Worm (Caenorhabditis elegans) whole organism, early embryonic: Measurements from ENCODE around the gene nstp-1.

Experiments used
- B0310.2 ChIP-seq: sonication (generic microtip); optimal IDR thresholded peaks from 2 replicates; lab custom pipeline; 2016; ENCODE audit warnings: mild to moderate bottlenecking, missing genetic modification characterization, missing compliant biosample characterization
- F13C5.2 ChIP-seq: sonication (generic microtip); optimal IDR thresholded peaks from 2 replicates; lab custom pipeline; 2017; ENCODE audit warnings: mild to moderate bottlenecking, missing genetic modification characterization, inconsistent platforms, missing compliant biosample characterization
- aly-1 ChIP-seq: sonication (generic microtip); optimal IDR thresholded peaks from 2 replicates; lab custom pipeline; 2016; ENCODE audit warnings: missing genetic modification characterization, missing compliant biosample characterization
- ama-1 ChIP-seq: fragments of 150-350 bp; optimal IDR thresholded peaks from 2 replicates; lab custom pipeline; 2014
- ceh-13 ChIP-seq: fragments of 200-800 bp; sonication (Bioruptor generic); optimal IDR thresholded peaks from 2 replicates; lab custom pipeline; 2018; ENCODE audit warnings: mild to moderate bottlenecking, missing genetic modification characterization, missing compliant biosample characterization
- ceh-36 ChIP-seq: sonication (generic microtip); optimal IDR thresholded peaks from 2 replicates; lab custom pipeline; 2016; ENCODE audit warnings: missing genetic modification characterization, inconsistent platforms, missing compliant biosample characterization
- ets-7 ChIP-seq: sonication (generic microtip); optimal IDR thresholded peaks from 2 replicates; lab custom pipeline; 2016; ENCODE audit warnings: missing genotype, missing genetic modification characterization, missing compliant biosample characterization
- flt-1 ChIP-seq: fragments of 200-800 bp; sonication (Bioruptor generic); IDR thresholded peaks from 2 replicates; pipeline ENCODE4 v1.3.6; 2022; ENCODE audit warnings: missing genetic modification characterization, missing compliant biosample characterization
- hmbx-1 ChIP-seq: sonication (generic microtip); optimal IDR thresholded peaks from 2 replicates; lab custom pipeline; 2016; ENCODE audit warnings: mild to moderate bottlenecking, missing genetic modification characterization, missing compliant biosample characterization
- hmg-4 ChIP-seq: fragments of 200-800 bp; sonication (Bioruptor generic); optimal IDR thresholded peaks from 2 replicates; lab custom pipeline; 2018; ENCODE audit warnings: mild to moderate bottlenecking, missing genetic modification characterization, missing compliant biosample characterization
- hnd-1 ChIP-seq: sonication (generic microtip); optimal IDR thresholded peaks from 2 replicates; lab custom pipeline; 2016; ENCODE audit warnings: missing genetic modification characterization, missing compliant biosample characterization
- pes-1 ChIP-seq: fragments of 200-800 bp; sonication (Bioruptor generic); IDR thresholded peaks from 2 replicates; pipeline ENCODE4 v1.3.6; 2022; ENCODE audit warnings: missing genetic modification reagents, missing genetic modification characterization, missing compliant biosample characterization
- scrt-1 ChIP-seq: fragments of 200-800 bp; sonication (Bioruptor generic); IDR thresholded peaks from 2 replicates; pipeline ENCODE4 v1.3.6; 2022; ENCODE audit warnings: missing genetic modification characterization, missing compliant biosample characterization
- sea-1 ChIP-seq: fragments of 200-800 bp; sonication (Bioruptor generic); conservative IDR thresholded peaks from 2 replicates; pipeline ENCODE4 v1.3.6; 2022; ENCODE audit warnings: missing genetic modification characterization, missing compliant biosample characterization
- tbx-11 ChIP-seq: fragments of 200-800 bp; sonication (Bioruptor generic); IDR thresholded peaks from 2 replicates; pipeline ENCODE4 v1.3.6; 2022; ENCODE audit warnings: missing genetic modification characterization, missing compliant biosample characterization
- tbx-37 ChIP-seq: fragments of 200-800 bp; sonication (Bioruptor generic); conservative IDR thresholded peaks from 2 replicates; pipeline ENCODE4 v1.3.6; 2022; ENCODE audit warnings: missing genetic modification reagents, missing genetic modification characterization, missing compliant biosample characterization
- tra-4 ChIP-seq: sonication (generic microtip); optimal IDR thresholded peaks from 2 replicates; lab custom pipeline; 2017; ENCODE audit warnings: missing genetic modification characterization, missing compliant biosample characterization

The nstp-1 gene

DNA sequence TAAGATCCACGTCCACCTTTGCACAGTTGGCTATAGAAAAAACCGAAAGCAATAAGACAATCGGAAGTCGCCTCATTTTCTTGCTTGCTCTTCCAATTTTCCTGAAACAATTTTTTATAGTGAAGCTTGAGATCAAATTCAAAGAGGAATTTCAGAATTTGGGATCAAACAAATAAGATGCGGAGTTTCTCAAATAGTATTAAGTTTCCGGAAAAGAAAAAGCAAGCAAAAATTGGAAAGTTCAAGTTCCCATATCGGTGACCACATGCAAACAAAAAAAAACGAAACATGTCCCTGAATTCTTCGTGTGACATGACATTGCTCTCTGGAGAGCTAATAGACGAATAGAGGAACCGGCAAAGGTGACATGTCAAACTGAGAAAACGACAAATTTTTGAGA lies 20.6 kb downstream of the nstp-1 start, which contains the start of gene unc-129:
Gene unc-129, minus strand, starts transcription at position 101 of the 400 bp plus-strand sequence.
- TF ChIP-seq hmbx-1 (tag; lab: Kevin White, UChicago) (no peak), B0310.2 (tag; lab: Kevin White, UChicago) (no peak), ets-7 (no peak), scrt-1 (GFP tag; lab: Robert Waterston, UW) (no peak), tbx-37 (GFP tag; lab: Robert Waterston, UW) (no peak), ama-1 (lab: Kevin White, UChicago) (no peak), hnd-1 (tag; lab: Kevin White, UChicago) (no peak), tbx-11 (GFP tag; lab: Robert Waterston, UW) (no peak), ceh-13 (no peak), sea-1 (no peak), flt-1 (GFP tag; lab: Robert Waterston, UW) (no peak), hmg-4 (GFP tag; lab: Kevin White, UChicago) (no peak), ceh-36 (tag; lab: Kevin White, UChicago) (no peak), tra-4 (no peak), F13C5.2 (tag; lab: Kevin White, UChicago) (no peak), pes-1 (GFP tag; lab: Robert Waterston, UW) (no peak), aly-1 (tag; lab: Kevin White, UChicago) (no peak)

DNA sequence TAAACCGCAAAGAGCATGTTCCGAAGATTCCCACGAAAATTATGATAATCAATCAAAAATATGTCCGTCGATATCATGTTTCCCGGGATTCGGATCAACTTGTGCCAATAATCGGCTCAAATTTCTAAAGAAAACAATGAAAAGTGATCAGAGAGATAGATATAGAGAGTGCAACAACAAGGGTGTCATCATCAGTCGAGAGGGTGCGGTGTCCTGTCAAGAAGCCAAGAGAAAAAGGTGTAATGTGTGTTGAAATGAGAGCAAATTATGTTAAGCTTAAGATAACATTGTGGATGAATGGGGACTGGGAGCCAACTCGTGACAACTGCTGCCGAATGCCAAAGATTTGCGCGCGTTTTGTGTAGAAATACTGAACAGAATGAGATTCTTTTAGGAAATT lies 23.3 kb downstream of the nstp-1 start:
- no peak for TF ChIP-seq hmg-4 (GFP tag; lab: Kevin White, UChicago)
- TF ChIP-seq ets-7, result no peak
- no peak for TF ChIP-seq ama-1 (lab: Kevin White, UChicago)
- TF ChIP-seq B0310.2 (tag; lab: Kevin White, UChicago), result no peak
- TF ChIP-seq ceh-13, result no peak
- TF ChIP-seq ceh-36 (tag; lab: Kevin White, UChicago), result no peak
- TF ChIP-seq aly-1 (tag; lab: Kevin White, UChicago), result no peak
- TF ChIP-seq hmbx-1 (tag; lab: Kevin White, UChicago), result no peak
- no peak for TF ChIP-seq tbx-11 (GFP tag; lab: Robert Waterston, UW)
- TF ChIP-seq flt-1 (GFP tag; lab: Robert Waterston, UW), result no peak
- no peak for TF ChIP-seq tbx-37 (GFP tag; lab: Robert Waterston, UW)
- no peak for TF ChIP-seq scrt-1 (GFP tag; lab: Robert Waterston, UW)
- TF ChIP-seq hnd-1 (tag; lab: Kevin White, UChicago), result no peak
- no peak for TF ChIP-seq pes-1 (GFP tag; lab: Robert Waterston, UW)

DNA sequence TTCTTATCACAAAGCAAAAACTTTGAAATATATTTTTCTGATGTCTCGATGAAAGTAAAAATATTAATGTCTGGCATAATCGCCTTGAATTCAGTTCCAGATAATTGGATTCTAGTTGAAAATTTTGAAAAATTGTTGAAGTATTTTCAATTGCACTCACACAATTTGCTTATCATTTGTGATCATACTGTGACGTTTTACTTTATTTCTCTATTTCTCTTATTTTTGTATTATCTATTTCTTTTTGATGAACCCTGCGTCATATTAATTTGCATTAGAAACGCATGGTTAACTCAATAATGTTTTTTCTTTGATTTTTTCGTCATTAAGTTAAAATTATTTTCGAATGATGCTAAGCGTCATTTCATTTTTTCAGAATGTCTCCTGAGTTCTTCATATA lies 25.6 kb downstream of the nstp-1 start, which contains the start of gene C53D6.11:
Gene C53D6.11, plus strand, starts transcription at position 328 of the 400 bp plus-strand sequence.
- TF ChIP-seq F13C5.2 (tag; lab: Kevin White, UChicago) (no peak), aly-1 (tag; lab: Kevin White, UChicago) (no peak)

DNA sequence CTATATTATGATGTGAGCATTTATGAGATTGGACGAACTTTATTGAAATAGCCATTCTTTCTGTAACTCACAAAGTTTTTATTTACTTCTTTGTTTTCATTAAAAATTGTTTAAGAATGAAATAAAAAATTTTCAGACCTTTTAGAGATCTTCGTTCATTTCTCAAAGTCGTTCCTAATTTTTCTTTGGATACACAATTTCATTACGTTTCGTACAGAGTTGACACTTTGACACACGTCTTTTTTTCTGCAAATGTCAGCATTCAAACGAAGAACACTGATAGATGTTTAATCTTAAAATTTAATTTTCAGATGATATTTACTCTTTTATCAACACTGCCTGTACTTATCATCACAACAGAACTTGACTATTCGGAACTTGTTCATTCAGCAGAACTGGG lies 31.8 kb downstream of the nstp-1 start, which contains the start of gene acc-2:
Gene acc-2, plus strand, starts transcription at position 301 of the 400 bp plus-strand sequence.
- TF ChIP-seq F13C5.2 (tag; lab: Kevin White, UChicago) (no peak), scrt-1 (GFP tag; lab: Robert Waterston, UW) (no peak), ceh-13 (no peak), ets-7 (no peak), pes-1 (GFP tag; lab: Robert Waterston, UW) (no peak)

DNA sequence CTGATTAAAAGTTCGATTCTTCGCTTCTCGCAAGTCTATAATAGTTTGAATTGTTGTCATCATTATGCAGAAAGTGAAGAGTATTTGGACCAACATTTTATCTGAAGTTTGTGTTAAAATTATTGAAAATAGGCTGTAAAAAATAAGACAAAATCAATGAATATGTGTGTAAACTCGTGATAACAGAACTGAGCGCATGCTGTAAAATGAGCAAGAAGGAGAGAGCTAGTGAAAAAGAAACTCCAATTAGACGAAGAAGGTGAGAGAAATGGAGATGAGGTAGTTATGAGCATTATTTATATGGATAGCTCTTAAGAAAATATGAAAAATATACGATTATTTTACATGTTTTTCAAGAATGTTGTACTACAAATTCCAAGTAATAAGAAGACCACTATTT lies 36.2 kb downstream of the nstp-1 start, which contains the start of gene C53D6.4:
Gene C53D6.4, minus strand, starts transcription at position 101 of the 400 bp plus-strand sequence.
- no peak for TF ChIP-seq tra-4
- no peak for TF ChIP-seq ama-1 (lab: Kevin White, UChicago)
- TF ChIP-seq flt-1 (GFP tag; lab: Robert Waterston, UW), result no peak
- no peak for TF ChIP-seq aly-1 (tag; lab: Kevin White, UChicago)
- no peak for TF ChIP-seq pes-1 (GFP tag; lab: Robert Waterston, UW)
- TF ChIP-seq hmg-4 (GFP tag; lab: Kevin White, UChicago), result no peak
- TF ChIP-seq B0310.2 (tag; lab: Kevin White, UChicago), result no peak
- no peak for TF ChIP-seq scrt-1 (GFP tag; lab: Robert Waterston, UW)
- no peak for TF ChIP-seq ceh-13
- TF ChIP-seq tbx-37 (GFP tag; lab: Robert Waterston, UW), result no peak
- no peak for TF ChIP-seq F13C5.2 (tag; lab: Kevin White, UChicago)
- TF ChIP-seq tbx-11 (GFP tag; lab: Robert Waterston, UW), result no peak

DNA sequence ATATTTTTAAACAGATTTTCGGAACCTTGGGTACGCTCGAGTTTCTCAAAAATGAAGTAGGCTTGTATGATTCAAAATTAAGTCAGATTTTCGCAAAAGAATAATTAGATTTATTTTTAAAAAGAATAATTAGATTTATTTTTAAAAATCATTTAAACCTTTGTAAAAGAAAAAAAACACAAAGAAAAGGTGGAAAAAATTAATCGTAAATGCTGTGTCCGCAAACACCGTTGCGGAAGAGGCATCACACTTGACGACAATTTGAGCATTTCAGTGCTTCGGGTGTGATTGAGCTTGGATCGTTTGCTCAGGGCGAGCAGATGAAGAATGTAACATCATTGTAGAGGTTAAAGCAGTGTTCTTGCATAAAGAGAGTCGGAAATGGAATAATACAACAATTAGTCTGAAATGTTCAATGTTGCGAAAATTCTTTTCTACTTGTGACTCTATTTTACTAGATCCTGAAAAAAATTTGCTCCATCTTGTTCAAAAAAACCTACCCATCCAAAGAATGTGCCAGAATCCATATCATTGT lies 36.6 kb downstream of the nstp-1 start:
- TF ChIP-seq F13C5.2 (tag; lab: Kevin White, UChicago), result peak; percentile 23
- TF ChIP-seq ama-1 (lab: Kevin White, UChicago), result no peak

DNA sequence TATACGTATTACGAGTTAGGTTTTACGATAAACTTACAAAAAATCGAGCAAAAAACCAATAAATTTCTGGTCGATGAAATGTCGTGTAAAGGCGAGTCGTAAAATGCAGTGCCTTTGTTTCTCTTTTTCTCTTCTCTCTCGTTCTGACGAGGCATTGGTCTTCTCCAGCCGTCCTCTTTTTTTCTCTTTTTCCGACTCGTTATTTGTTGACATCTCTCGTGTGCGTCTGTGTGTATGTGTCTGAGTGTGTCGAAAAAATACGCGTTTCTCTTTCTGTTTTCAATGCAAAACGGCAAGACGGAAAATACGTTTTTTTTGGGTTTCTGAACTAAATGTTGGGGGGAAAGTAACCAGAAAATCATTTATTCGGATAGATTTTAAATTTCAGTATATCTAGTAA lies 47.9 kb downstream of the nstp-1 start, which contains the start of gene C53D6.6:
Gene C53D6.6, minus strand, starts transcription at position 118 of the 400 bp plus-strand sequence.
- TF ChIP-seq ama-1 (lab: Kevin White, UChicago), result no peak
- no peak for TF ChIP-seq tbx-11 (GFP tag; lab: Robert Waterston, UW)
- no peak for TF ChIP-seq scrt-1 (GFP tag; lab: Robert Waterston, UW)
- TF ChIP-seq sea-1, result no peak
- TF ChIP-seq flt-1 (GFP tag; lab: Robert Waterston, UW), result no peak
- no peak for TF ChIP-seq aly-1 (tag; lab: Kevin White, UChicago)
- TF ChIP-seq hmg-4 (GFP tag; lab: Kevin White, UChicago), result no peak
- no peak for TF ChIP-seq tra-4
- TF ChIP-seq hmbx-1 (tag; lab: Kevin White, UChicago), result no peak
- no peak for TF ChIP-seq pes-1 (GFP tag; lab: Robert Waterston, UW)
- TF ChIP-seq ceh-13, result no peak
- TF ChIP-seq hnd-1 (tag; lab: Kevin White, UChicago), result no peak
- no peak for TF ChIP-seq ets-7
- no peak for TF ChIP-seq ceh-36 (tag; lab: Kevin White, UChicago)
- TF ChIP-seq tbx-37 (GFP tag; lab: Robert Waterston, UW), result no peak
- TF ChIP-seq F13C5.2 (tag; lab: Kevin White, UChicago), result no peak
- no peak for TF ChIP-seq B0310.2 (tag; lab: Kevin White, UChicago)
